Fruit fly (Drosophila melanogaster) whole organism, wandering third instar larva: ENCODE measurements around the gene CG5376.

ENCODE experiments used
- CG9705 ChIP-seq: fragments of 200-800 bp; sonication (Bioruptor generic); optimal IDR thresholded peaks from 2 replicates; lab custom pipeline; 2018; ENCODE audit warnings: missing biosample characterization, mild to moderate bottlenecking, missing genetic modification characterization
- CrebA ChIP-seq: fragments of 200-800 bp; sonication (Bioruptor generic); optimal IDR thresholded peaks from 2 replicates; lab custom pipeline; 2016; ENCODE audit warnings: missing biosample characterization, mild to moderate bottlenecking, missing genetic modification characterization, borderline replicate concordance
- Dif ChIP-seq: fragments of 200-275, 200-300 bp; sonication (Bioruptor generic); optimal IDR thresholded peaks from 2 replicates; lab custom pipeline; 2018; ENCODE audit warnings: missing biosample characterization, missing genetic modification characterization; ENCODE audit not compliant: partially characterized antibody
- Jra ChIP-seq: sonication (Bioruptor generic); optimal IDR thresholded peaks from 2 replicates; lab custom pipeline; 2016; ENCODE audit warnings: missing biosample characterization, missing genetic modification characterization
- Vsx2 ChIP-seq: fragments of 200-300, 225-300 bp; sonication (Bioruptor generic); optimal IDR thresholded peaks from 2 replicates; lab custom pipeline; 2018; ENCODE audit warnings: missing biosample characterization, missing genetic modification characterization; ENCODE audit not compliant: partially characterized antibody
- br ChIP-seq: fragments of 200-800 bp; sonication (Bioruptor generic); optimal IDR thresholded peaks from 2 replicates; lab custom pipeline; 2016; ENCODE audit warnings: missing biosample characterization, missing genetic modification characterization
- dmrt93B ChIP-seq: fragments of 200-800 bp; sonication (Bioruptor generic); optimal IDR thresholded peaks from 2 replicates; lab custom pipeline; 2018; ENCODE audit warnings: missing biosample characterization, mild to moderate bottlenecking, missing genetic modification characterization
- dsf ChIP-seq: sonication (Bioruptor generic); optimal IDR thresholded peaks from 2 replicates; lab custom pipeline; 2016; ENCODE audit warnings: missing biosample characterization, missing genetic modification characterization, borderline replicate concordance
- h ChIP-seq: fragments of 200-800 bp; sonication (Bioruptor generic); optimal IDR thresholded peaks from 3 replicates; lab custom pipeline; 2016; ENCODE audit warnings: missing biosample characterization, mild to moderate bottlenecking, missing genetic modification characterization
- pan ChIP-seq: fragments of >200 bp; optimal IDR thresholded peaks from 2 replicates; lab custom pipeline; 2017
- tai ChIP-seq: sonication (Bioruptor generic); optimal IDR thresholded peaks from 2 replicates; lab custom pipeline; 2016; ENCODE audit warnings: missing biosample characterization, missing genetic modification characterization
- usp ChIP-seq: fragments of >200 bp; optimal IDR thresholded peaks from 2 replicates; lab custom pipeline; 2017; ENCODE audit warnings: missing biosample characterization, missing genetic modification characterization

dm6 chr3R:22531801-22532200 is 43.0 kb upstream of the CG5376 start, which contains the start of gene CG33093:
- TF ChIP-seq CrebA (GFP tag; lab: Kevin White, UChicago) = no peak
- no peak for TF ChIP-seq Jra (GFP tag; lab: Kevin White, UChicago)
- TF ChIP-seq Dif = no peak
- no peak for TF ChIP-seq dsf
- TF ChIP-seq pan (lab: Kevin White, UChicago) = no peak
- TF ChIP-seq h (GFP tag; lab: Kevin White, UChicago) = no peak
- TF ChIP-seq Vsx2 (GFP tag; lab: Kevin White, UChicago) = no peak
- TF ChIP-seq CG9705 = no peak
- no peak for TF ChIP-seq dmrt93B
- TF ChIP-seq usp (GFP tag; lab: Kevin White, UChicago) = no peak
- no peak for TF ChIP-seq br
- no peak for TF ChIP-seq tai
